Worm (Caenorhabditis elegans): ENCODE results near the gene K07F5.22.

ce11 chrIV:9863817-9864216, 1.1 kb upstream of the K07F5.22 start, which contains the start of gene K07F5.16:
- TF ChIP-seq tbx-2 (tag; optimal IDR thresholded peaks at IDR 0.05) (no peak), snpc-4 (tag; optimal IDR thresholded peaks at IDR 0.05) (no peak), ceh-82 (tag; optimal IDR thresholded peaks at IDR 0.05) (no peak)
